Worm (Caenorhabditis elegans): Measurements from ENCODE around the gene frpr-12.
A peak's percentile ranks its signal among the peaks of the same experiment; 100 is the strongest.
"Not testable (repeated sequence)": the region's sequence is repeated elsewhere in the genome, so short reads cannot be mapped to it uniquely, and the experiment has no call there.

frpr-12 gene

DNA sequence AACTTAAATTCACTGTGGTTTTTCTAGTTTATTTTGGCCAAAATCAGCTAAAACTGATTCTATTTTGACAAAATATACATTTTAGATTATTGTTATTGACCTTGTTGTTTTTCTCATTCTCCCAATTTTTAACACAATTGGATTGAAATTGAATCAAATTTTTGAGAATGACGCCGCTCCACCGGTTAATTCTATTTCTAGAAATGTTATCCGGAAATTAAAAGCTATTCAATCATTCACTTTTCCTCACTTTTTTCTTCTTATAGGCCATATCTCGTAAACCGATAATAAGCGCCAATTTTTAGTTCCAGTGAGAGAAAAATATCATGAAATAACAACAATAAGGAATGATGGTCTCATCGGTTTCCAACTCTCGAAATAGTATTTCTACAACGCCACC is at the start of gene frpr-12:
frpr-12 (plus strand) TSS at position 301 of the 400 bp plus-strand sequence.
- TF ChIP-seq gei-8 (GFP tag; optimal IDR thresholded peaks at IDR 0.05) (no peak), ama-1 (optimal IDR thresholded peaks at IDR 0.05) (no peak), F26F4.8 (GFP tag; conservative IDR thresholded peaks at IDR 0.05) (no peak)

DNA sequence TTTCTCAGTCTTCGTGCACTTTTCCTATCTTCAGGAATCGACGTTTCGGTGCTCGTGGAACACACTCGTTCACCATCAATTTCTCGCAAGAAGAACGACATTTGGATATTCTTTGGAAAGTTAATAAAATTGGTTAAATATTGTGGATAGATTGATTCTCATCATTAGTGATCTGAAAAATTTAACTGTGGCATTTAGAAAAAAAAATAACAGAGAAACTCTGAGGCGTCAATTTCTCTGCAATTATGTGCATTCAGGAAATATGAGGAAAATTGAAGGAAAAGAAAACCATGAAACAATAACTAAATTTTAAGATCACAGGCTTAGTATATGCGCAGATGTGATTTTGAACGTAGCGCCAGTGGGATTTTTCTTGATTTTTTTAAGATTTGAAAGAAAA is 40.8 kb upstream of the frpr-12 start, which contains the start of gene F07B7.12:
F07B7.12 (minus strand) TSS at position 101 of the 400 bp plus-strand sequence.
- TF ChIP-seq daf-12 (tag; optimal IDR thresholded peaks at IDR 0.05); ZK337.2 (GFP tag; IDR thresholded peaks at IDR 0.05); F44E2.7 (GFP tag; IDR thresholded peaks at IDR 0.05): not testable (repeated sequence)

DNA sequence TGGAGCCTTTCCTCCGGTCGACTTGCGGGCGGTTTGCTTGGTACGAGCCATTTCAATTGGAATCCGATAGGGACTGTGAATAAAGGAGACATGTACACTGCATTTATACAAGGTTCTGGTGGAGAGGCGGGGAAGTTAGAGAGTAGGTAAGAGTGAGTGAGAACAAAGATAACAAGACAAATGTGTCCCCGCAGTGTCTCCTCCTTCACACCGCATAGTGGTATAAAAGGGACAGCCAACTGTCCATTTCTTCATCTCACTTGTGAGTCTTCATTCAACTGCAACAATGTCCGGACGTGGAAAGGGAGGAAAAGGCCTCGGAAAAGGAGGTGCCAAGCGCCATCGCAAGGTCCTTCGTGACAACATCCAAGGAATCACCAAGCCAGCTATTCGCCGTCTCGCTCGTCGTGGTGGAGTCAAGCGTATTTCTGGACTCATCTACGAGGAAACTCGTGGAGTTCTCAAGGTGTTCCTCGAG is 4.8 kb upstream of the frpr-12 start, which contains the start of the genes his-17 and his-18:
his-17 (minus strand) TSS at position 51 of the 478 bp plus-strand sequence.
his-18 (plus strand) TSS at position 287 of the 478 bp plus-strand sequence.
- not testable (repeated sequence) for TF ChIP-seq ces-1 (GFP tag; optimal IDR thresholded peaks at IDR 0.05); rbr-2 (tag; optimal IDR thresholded peaks at IDR 0.05); ztf-7 (tag; optimal IDR thresholded peaks at IDR 0.05)

DNA sequence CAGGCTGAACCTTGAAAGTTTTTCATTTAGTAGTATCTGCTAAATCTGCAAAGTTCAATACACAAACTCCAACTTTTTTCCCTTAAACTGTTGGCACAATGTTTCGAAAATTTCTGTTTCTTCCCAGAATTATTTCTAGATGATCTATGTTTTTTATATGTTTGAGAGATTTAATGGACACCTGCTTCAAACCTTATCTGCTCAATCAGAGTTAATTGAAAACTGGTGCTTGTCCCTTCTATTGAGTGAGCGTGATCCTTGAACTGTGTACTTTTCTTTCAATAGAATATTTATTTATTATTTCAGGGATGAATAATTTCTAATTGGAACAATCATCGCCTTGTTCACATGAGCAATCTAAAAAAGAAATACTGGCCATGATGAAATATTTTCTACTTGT is 4.0 kb upstream of the frpr-12 start, which contains the start of gene frpr-13:
frpr-13 (plus strand) TSS at position 301 of the 400 bp plus-strand sequence.
- TF ChIP-seq Y5F2A.4 (GFP tag; optimal IDR thresholded peaks at IDR 0.05) (no peak), nhr-102 (tag; optimal IDR thresholded peaks at IDR 0.05) (no peak), daf-12 (tag; optimal IDR thresholded peaks at IDR 0.05) (no peak), fkh-10 (GFP tag; optimal IDR thresholded peaks at IDR 0.05) (no peak), arid-1 (GFP tag; conservative IDR thresholded peaks at IDR 0.05) (no peak), nhr-77 (tag; optimal IDR thresholded peaks at IDR 0.05) (no peak), saeg-2 (GFP tag; IDR thresholded peaks at IDR 0.05) (no peak), lin-1 (GFP tag; IDR thresholded peaks at IDR 0.05) (no peak), ceh-82 (tag; optimal IDR thresholded peaks at IDR 0.05) (no peak), dmd-8 (GFP tag; IDR thresholded peaks at IDR 0.05) (no peak)

DNA sequence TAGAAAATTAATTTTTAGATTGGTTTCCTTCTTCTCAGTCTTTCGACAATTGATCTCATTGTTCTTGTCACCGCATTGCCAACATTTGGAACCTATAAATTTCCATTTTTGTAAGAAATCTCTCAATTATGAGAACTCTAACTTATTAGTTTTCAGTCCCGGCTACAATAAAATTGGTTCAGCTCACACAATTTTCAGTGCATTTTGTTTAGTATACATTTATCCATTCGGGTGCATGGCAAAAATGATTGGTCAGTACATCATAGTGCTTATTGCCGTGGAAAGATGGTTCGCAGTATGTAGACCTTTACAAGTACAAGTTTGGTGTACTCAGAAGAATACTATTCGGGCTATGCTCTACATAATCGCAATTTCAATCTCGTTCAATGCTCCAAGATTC is 1.1 kb downstream of the frpr-12 start:
- TF ChIP-seq jun-1 (tag; optimal IDR thresholded peaks at IDR 0.05), result no peak
- no peak for TF ChIP-seq dpl-1 (GFP tag; optimal IDR thresholded peaks at IDR 0.05)
- TF ChIP-seq aha-1 (tag), result peak; percentile 63
- no peak for TF ChIP-seq mes-2 (tag; optimal IDR thresholded peaks at IDR 0.05; ENCODE audit: poor library complexity, severe bottlenecking)

DNA sequence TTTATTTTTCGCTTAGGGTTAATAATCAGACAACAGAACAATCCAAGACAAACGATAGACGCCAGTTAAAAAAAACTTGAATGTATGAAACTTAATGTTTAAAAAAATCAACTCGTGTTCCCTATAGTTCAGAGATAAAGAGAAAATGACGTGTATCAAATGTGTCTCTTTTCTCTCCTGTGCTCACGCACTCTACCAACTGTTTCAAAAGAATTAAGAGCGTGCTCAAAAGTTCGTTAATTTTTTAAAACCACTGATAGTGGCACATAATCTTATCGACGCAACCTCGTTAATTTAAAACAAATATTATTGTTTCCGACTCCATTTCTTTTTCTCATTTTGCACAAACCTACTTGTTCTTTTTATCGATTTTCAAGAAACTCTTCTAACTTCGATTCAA is 2.9 kb downstream of the frpr-12 start:
- TF ChIP-seq hlh-30 (tag; optimal IDR thresholded peaks at IDR 0.05; ENCODE audit: insufficient read depth) (peak; percentile 49), tra-1 (GFP tag; IDR thresholded peaks at IDR 0.05) (0 out of 2 replicates have a peak, but pooled peaks have one; percentile 35), pqm-1 (tag; optimal IDR thresholded peaks at IDR 0.05) (peak; percentile 95), T20F7.1 (GFP tag; optimal IDR thresholded peaks at IDR 0.05) (peak; percentile 22), unc-62 (GFP tag; optimal IDR thresholded peaks at IDR 0.05 in 1 of 2) (no peak), unc-62 (tag; optimal IDR thresholded peaks at IDR 0.05) (no peak), php-3 (GFP tag; IDR thresholded peaks at IDR 0.05) (peak; percentile 88), dmd-6 (GFP tag; IDR thresholded peaks at IDR 0.05) (peak; percentile 82), unc-130 (GFP tag; optimal IDR thresholded peaks at IDR 0.05) (no peak), ceh-28 (tag; optimal IDR thresholded peaks at IDR 0.05) (no peak), nhr-28 (tag; optimal IDR thresholded peaks at IDR 0.05) (peak; percentile 76), nhr-77 (tag; optimal IDR thresholded peaks at IDR 0.05) (peak; percentile 29), Y105C5A.15 (GFP tag; IDR thresholded peaks at IDR 0.05) (no peak), hlh-11 (tag; optimal IDR thresholded peaks at IDR 0.05) (peak; percentile 74), spr-1 (tag; optimal IDR thresholded peaks at IDR 0.05) (no peak), F26F4.8 (GFP tag; conservative IDR thresholded peaks at IDR 0.05) (no peak), daf-16 (GFP tag; optimal IDR thresholded peaks at IDR 0.05) (no peak), daf-16 (tag; optimal IDR thresholded peaks at IDR 0.05) (peak; percentile 79), mdl-1 (tag; optimal IDR thresholded peaks at IDR 0.05) (peak in 1 of 2 experiments; percentile 17), lin-1 (GFP tag; IDR thresholded peaks at IDR 0.05) (peak; percentile 67), ceh-82 (tag; optimal IDR thresholded peaks at IDR 0.05) (no peak), cey-2 (tag; optimal IDR thresholded peaks at IDR 0.05; ENCODE audit: borderline replicate concordance, insufficient read depth) (no peak), dve-1 (tag; optimal IDR thresholded peaks at IDR 0.05; ENCODE audit: insufficient read depth) (peak; percentile 86)
